Worm (Caenorhabditis elegans) whole organism, L1 larva: ENCODE measurements around the gene txt-1.

ENCODE experiments used
- ama-1 ChIP-seq: fragments of 150-350 bp; optimal IDR thresholded peaks from 2 replicates; lab custom pipeline; 2014
- nhr-85 ChIP-seq: sonication (generic microtip); peaks from one replicate; lab custom pipeline; 2016; ENCODE audit warnings: missing genetic modification characterization, inconsistent platforms, missing compliant biosample characterization

DNA sequence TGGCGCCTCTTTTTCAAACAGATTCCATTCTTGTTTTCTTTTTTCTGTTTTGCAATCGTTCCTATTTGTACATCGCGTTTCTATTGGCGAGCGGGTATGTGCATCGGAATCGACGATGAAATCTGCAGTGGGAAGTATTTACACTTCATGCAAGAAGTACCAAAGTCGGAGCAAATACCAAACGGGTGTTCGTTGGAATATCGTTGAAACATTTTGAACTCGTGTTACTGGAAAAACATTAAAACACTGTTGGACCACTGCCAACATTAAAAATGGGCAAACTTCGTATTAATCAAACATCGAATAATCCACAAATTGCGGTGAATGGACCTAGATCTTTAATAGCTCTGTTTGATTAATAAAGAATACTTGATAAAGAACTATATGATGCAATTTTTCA lies 26.8 kb upstream of the txt-1 start, which contains the start of gene C23H3.9:
- TF ChIP-seq nhr-85 (tag; lab: Kevin White, UChicago), result no peak
- TF ChIP-seq ama-1, result no peak
